Fruit fly (Drosophila melanogaster) whole organism, larva: ENCODE results near the gene Ref1.
A peak's percentile ranks its signal among the peaks of the same experiment; 100 is the strongest.

Experiments
- noc ChIP-seq: fragments of 200-800 bp; sonication (Bioruptor generic); optimal IDR thresholded peaks from 3 replicates; lab custom pipeline; 2019; ENCODE audit warnings: missing biosample characterization, mild to moderate bottlenecking, missing genetic modification characterization, moderate library complexity

Ref1 gene

dm6 chr3R:7085455-7085854 is 5.3 kb upstream of the Ref1 start:
- TF ChIP-seq noc (tag; lab: Kevin White, UChicago): no peak

DNA sequence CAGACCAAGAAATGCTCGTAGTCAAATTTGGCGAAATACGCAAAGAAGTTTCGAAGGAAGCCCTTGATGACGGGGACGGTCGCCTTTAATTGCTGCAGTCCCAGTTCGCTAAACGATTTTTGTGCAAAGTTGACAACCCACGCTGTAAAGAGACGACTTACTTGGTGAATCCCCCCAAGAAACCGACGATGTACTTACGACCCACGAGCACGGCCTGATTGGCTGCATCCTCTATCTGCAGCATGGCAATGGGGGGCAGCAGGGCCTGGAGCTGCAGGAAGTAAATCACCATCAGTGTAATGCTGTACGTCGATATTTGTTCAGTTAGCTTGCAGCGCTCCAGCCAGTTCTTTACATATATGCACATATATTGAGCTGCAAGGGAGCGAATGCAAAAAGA is 3.6 kb upstream of the Ref1 start:
- no peak for TF ChIP-seq noc (tag; lab: Kevin White, UChicago)

DNA sequence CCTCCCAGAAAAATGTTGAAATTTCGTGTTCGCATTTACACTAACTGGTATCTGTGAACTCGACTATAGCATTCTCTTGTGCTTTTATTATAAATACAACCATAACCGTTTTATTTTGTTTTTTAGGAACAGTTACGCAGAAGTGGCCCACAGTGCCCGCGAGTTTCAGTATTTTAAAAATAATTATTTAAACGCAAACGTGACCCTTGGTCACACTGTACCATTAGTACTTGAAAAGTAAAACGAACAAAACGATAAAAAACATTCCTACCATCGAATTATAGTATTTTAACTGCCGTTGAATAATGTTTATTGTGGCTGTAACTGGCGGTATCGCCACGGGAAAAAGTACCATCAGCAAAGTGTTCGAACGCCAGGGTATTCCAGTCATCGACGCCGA is 1.8 kb upstream of the Ref1 start, which contains the start of gene Dpck:
TSS of gene Dpck (plus strand) at position 211 of the 400 bp plus-strand sequence.
- no peak for TF ChIP-seq noc (tag; lab: Kevin White, UChicago)

- TF ChIP-seq noc (tag; lab: Kevin White, UChicago): no peak
These were observed 469 bp downstream of the Ref1 start for dm6 chr3R:7079718-7080117.

DNA sequence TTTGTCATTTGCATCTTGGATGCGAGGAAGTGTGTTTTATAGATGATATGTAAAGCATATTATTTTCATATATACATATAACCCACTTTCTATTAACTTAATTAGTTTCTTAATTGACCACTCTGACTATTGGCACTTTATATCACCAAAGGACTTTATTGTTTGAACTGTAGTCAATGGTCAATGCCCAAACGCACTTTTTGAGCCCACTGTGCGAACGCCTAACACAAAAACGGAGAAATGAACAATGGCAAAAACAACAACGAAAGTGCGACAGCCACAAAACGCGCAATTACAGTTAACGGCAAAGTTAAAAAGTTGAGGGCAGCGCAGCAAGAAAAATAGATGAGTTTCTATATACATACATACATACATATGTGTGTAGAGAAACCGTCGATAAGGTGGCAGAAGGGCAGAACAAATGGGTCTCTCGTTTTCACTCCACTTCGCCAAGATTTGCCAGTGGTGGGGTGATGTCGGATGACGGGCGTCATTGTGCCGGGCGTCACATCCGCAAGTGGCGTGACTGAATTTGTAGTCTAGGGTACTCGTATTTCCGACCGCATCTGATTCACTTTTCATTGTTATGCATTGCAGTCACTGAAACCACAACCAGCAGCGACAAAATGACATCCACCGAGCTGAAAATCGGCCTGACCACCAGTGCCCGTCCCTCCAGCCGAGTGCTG is 3.8 kb downstream of the Ref1 start:
- TF ChIP-seq noc (tag; lab: Kevin White, UChicago): no peak

DNA sequence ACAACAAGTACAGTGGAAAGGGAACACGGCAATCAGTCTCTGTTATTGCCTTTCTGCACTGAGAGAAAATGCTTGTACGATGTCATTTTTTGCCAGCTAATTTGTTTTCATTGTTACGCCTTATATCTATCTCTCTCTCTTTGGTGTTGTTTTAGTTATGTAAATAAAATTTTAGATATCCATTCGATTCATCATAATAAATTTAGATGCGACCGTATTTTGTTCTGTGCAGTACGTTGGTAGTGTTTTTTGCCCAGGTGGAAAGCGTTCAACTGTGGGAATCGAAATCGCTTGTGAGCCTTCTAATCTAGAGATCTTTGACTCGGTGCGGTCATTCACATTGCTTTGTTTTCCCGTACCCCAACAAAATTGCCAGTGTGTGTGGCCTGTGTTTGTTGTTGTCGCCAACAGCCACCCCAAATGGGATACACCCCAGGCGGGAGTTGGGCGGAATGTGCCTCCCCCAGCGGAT is 4.4 kb downstream of the Ref1 start:
- peak; percentile 92 for TF ChIP-seq noc (tag; lab: Kevin White, UChicago)

dm6 chr3R:7075115-7075425 is 5.1 kb downstream of the Ref1 start:
- TF ChIP-seq noc (tag; lab: Kevin White, UChicago): no peak

DNA sequence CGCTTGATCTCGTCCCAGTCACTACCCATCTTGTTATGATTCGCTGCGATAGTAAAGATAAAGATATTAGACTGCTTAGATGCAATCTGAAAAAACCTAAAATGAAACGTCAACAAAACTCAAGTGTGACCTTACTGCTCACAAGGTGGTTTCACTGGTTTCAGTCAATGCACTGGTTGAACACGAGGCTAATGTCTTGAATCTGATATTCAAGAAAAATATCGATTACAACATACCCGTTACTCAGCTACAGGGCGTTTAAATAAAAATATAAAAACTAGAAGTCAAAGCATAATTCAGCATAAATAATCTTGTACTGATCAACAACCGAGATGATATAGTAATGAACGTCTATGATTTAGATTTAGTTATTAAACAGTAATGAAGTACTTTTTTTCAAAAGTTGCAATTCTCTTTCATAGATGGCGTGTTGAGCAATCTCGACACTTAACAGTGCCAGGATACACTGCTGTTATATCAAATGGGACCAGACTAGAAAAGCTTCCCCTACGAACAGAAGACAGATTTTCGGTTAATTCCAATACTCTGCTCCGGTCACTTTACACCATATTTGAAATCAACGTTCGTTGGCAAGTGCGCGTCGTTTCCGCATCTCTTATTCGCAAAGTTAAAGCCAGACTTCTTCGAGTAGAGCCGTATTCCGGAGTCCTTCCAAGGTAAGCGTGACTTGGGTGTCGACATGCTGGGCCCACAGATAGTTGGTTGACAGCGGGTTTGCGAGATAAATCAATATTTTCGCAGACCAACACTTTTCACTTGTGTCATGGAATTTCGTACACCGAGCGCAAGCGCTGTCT is 5.7 kb downstream of the Ref1 start, which contains the start of the genes Ufl1 and CG1943:
TSS of gene Ufl1 (minus strand) at position 156 of the 818 bp plus-strand sequence.
TSS of gene CG1943 (plus strand) at position 563 of the 818 bp plus-strand sequence.
- no peak for TF ChIP-seq noc (tag; lab: Kevin White, UChicago)

DNA sequence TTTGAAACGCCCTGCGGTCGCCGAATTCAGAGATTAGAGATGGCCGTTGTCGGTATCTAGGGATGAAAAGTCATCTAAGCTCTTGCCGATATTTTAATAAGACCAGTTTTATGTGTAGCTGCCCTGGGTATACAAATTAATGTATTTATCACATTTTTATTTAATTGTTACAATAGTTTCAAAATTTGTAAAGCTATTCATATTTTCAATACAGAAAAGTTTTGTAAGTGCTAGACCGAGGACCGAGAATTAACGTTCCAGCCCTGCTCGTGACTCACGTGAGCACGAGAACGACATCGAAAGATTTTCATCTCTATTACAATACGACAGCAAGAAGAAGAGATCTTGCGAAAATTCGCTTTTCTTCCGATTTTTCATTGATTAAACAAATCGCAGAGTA is 13.1 kb downstream of the Ref1 start, which contains the start of the genes CG1105 and CG1965:
TSS of gene CG1105 (minus strand) at position 45 of the 400 bp plus-strand sequence.
TSS of gene CG1965 (plus strand) at position 310 of the 400 bp plus-strand sequence.
- peak; percentile 81 for TF ChIP-seq noc (tag; lab: Kevin White, UChicago)

DNA sequence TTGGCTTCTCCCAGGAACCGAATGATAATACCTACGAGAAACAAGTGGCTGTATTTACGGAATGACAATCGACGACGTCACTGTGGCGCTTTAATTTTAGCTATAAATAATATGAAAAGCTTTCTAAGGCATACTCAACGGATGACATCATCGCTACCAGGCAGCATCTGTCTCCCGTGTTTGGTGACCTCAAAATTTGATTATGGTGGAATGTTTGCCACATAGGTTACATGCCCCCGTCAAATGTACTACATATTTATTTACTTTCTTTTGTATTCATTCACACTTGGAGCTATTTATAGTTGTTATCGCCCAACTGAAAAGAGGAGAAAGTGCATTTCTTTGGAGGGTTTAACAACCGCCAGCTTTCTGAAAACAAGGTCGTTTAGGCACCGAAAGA is 13.9 kb downstream of the Ref1 start:
- no peak for TF ChIP-seq noc (tag; lab: Kevin White, UChicago)

- no peak for TF ChIP-seq noc (tag; lab: Kevin White, UChicago)
These were observed 18.3 kb downstream of the Ref1 start, which contains the start of gene Mst84B for dm6 chr3R:7061875-7062274. Mst84B (plus strand) TSS chr3R:7062175.

dm6 chr3R:7060467-7060866 is 19.7 kb downstream of the Ref1 start, which contains the start of gene djl:
djl (plus strand) TSS chr3R:7060767.
- TF ChIP-seq noc (tag; lab: Kevin White, UChicago): no peak

dm6 chr3R:7059015-7059414 is 21.2 kb downstream of the Ref1 start, which contains the start of gene dj:
dj (plus strand) TSS chr3R:7059315.
- TF ChIP-seq noc (tag; lab: Kevin White, UChicago): no peak

- TF ChIP-seq noc (tag; lab: Kevin White, UChicago): peak; percentile 63
These were observed 22.2 kb downstream of the Ref1 start for dm6 chr3R:7058017-7058416.

dm6 chr3R:7054286-7054685 is 25.9 kb downstream of the Ref1 start, which contains the start of gene CG1979:
CG1979 (plus strand) TSS chr3R:7054586.
- TF ChIP-seq noc (tag; lab: Kevin White, UChicago): no peak

- peak; percentile 54 for TF ChIP-seq noc (tag; lab: Kevin White, UChicago)
These were observed 27.9 kb downstream of the Ref1 start, which contains the start of gene Sodh1 for dm6 chr3R:7052242-7052641. Sodh1 (plus strand) TSS chr3R:7052335.
